Fruit fly (Drosophila melanogaster): ENCODE measurements around the gene CG31249.

DNA sequence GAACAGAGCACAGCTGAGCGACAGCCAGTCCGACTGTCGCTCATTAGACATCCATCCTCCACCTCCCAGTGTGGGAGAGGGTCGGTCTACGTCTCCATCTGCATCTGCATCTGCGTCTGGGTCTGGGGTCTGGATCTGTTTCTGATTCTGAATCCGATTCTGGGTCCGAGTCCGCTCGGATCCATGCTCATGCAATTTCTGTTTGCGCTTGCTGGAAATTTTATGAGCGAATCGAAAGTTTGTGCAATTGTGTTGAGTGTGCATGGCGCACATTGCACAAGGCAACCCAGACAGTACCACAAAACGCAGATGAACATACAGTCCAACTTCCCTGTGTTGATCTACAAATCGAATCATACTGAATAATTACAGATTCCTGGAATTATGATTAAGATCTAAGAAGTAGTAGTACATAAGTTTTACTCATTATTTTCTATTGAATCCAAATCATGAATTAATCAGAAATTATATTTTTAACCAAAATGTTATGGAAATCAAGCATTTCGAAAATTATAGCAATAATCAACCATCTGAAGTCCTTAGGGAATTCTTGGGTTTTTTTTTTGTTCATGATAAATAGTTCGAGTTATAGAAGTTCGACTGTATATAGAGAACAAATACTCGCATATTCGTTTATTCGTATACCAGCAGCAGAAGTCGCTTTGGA is 16.3 kb upstream of the CG31249 start:
- no peak for TF ChIP-seq usp (GFP tag; optimal IDR thresholded peaks at IDR 0.05)
- TF ChIP-seq pan (optimal IDR thresholded peaks at IDR 0.05) = no peak
- no peak for TF ChIP-seq CG8478 (optimal IDR thresholded peaks at IDR 0.05)
- no peak for TF ChIP-seq psq (optimal IDR thresholded peaks at IDR 0.05)
- TF ChIP-seq EcR (GFP tag; optimal IDR thresholded peaks at IDR 0.05) = no peak

Measured in whole organism.